Worm (Caenorhabditis elegans): ENCODE measurements around the gene C05C12.6.
"Not testable (repeated sequence)": the region's sequence is repeated elsewhere in the genome, so short reads cannot be mapped to it uniquely, and the experiment has no call there.

The C05C12.6 gene

ce11 chrIV:11257476-11257875 is 16.2 kb upstream of the C05C12.6 start (continued):
- no peak for TF ChIP-seq ctbp-1 (GFP tag; IDR thresholded peaks at IDR 0.05)
- no peak for TF ChIP-seq nhr-10 (tag; optimal IDR thresholded peaks at IDR 0.05)
- no peak for TF ChIP-seq F26F4.8 (GFP tag; conservative IDR thresholded peaks at IDR 0.05)
- no peak for TF ChIP-seq Y105C5A.15 (GFP tag; IDR thresholded peaks at IDR 0.05)
- TF ChIP-seq ztf-11 (tag; optimal IDR thresholded peaks at IDR 0.05): no peak
- no peak for TF ChIP-seq zip-2 (tag; optimal IDR thresholded peaks at IDR 0.05)
- no peak for TF ChIP-seq nhr-6 (tag; optimal IDR thresholded peaks at IDR 0.05)

DNA sequence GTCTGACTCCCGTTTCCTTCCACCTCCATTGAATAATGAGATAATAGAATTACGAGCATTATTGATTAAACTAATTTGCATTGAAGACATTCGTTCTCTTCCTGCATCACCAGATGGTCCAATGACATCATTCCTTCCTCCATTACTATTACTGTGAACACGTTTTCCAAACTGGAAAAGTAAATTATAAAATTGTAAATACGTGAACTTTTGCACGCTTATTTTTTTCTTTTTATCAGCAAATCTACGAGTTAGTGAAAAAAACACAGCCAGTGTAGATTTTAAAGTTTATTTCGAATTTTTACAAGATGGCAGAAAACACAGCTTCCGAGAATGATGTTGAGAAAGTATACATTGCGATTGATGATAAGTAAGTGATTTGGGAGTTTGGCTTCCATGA is 12.4 kb upstream of the C05C12.6 start, which contains the start of gene C05C12.1:
Gene C05C12.1 (plus strand): TSS at position 301 of the 400 bp plus-strand sequence.
- TF ChIP-seq unc-62 (GFP tag; optimal IDR thresholded peaks at IDR 0.05 in 1 of 2): peak in 1 of 2 experiments; percentile 42
- TF ChIP-seq unc-62 (tag; optimal IDR thresholded peaks at IDR 0.05): not testable (repeated sequence)

- no peak for TF ChIP-seq daf-16 (GFP tag; optimal IDR thresholded peaks at IDR 0.05)
- peak; percentile 72 for TF ChIP-seq daf-16 (tag; optimal IDR thresholded peaks at IDR 0.05)
- TF ChIP-seq daf-12 (tag; optimal IDR thresholded peaks at IDR 0.05): no peak
- no peak for TF ChIP-seq R02D3.7 (tag; optimal IDR thresholded peaks at IDR 0.05)
- TF ChIP-seq ceh-82 (tag; optimal IDR thresholded peaks at IDR 0.05): no peak
- no peak for TF ChIP-seq nhr-48 (tag; optimal IDR thresholded peaks at IDR 0.05)
- no peak for TF ChIP-seq ceh-20 (GFP tag; IDR thresholded peaks at IDR 0.05)
- TF ChIP-seq mdt-29 (GFP tag; IDR thresholded peaks at IDR 0.05): no peak
- no peak for TF ChIP-seq F44E2.7 (GFP tag; IDR thresholded peaks at IDR 0.05)
- no peak for TF ChIP-seq T26A8.4 (GFP tag; IDR thresholded peaks at IDR 0.05)
- no peak for TF ChIP-seq dmd-6 (GFP tag; IDR thresholded peaks at IDR 0.05)
- TF ChIP-seq zag-1 (tag; optimal IDR thresholded peaks at IDR 0.05): no peak
- TF ChIP-seq dve-1 (tag; optimal IDR thresholded peaks at IDR 0.05; ENCODE audit: insufficient read depth): peak; percentile 51
- no peak for TF ChIP-seq T20F7.1 (GFP tag; optimal IDR thresholded peaks at IDR 0.05)
- no peak for TF ChIP-seq cey-2 (tag; optimal IDR thresholded peaks at IDR 0.05; ENCODE audit: borderline replicate concordance, insufficient read depth)
- no peak for TF ChIP-seq nhr-76 (tag; optimal IDR thresholded peaks at IDR 0.05)
- TF ChIP-seq lim-7 (GFP tag; IDR thresholded peaks at IDR 0.05): no peak
- TF ChIP-seq lin-15B (tag; optimal IDR thresholded peaks at IDR 0.05): no peak
- TF ChIP-seq hlh-11 (tag; optimal IDR thresholded peaks at IDR 0.05): no peak
- no peak for TF ChIP-seq mxl-2 (GFP tag; conservative IDR thresholded peaks at IDR 0.05)
- TF ChIP-seq nhr-10 (tag; optimal IDR thresholded peaks at IDR 0.05): no peak
- peak; percentile 57 for TF ChIP-seq pqm-1 (tag; optimal IDR thresholded peaks at IDR 0.05)
- no peak for TF ChIP-seq nhr-102 (tag; optimal IDR thresholded peaks at IDR 0.05)
- no peak for TF ChIP-seq saeg-2 (GFP tag; IDR thresholded peaks at IDR 0.05)
- no peak for TF ChIP-seq unc-130 (GFP tag; optimal IDR thresholded peaks at IDR 0.05)
- peak; percentile 71 for TF ChIP-seq nhr-28 (tag; optimal IDR thresholded peaks at IDR 0.05)
- no peak for TF ChIP-seq tag-97 (GFP tag; IDR thresholded peaks at IDR 0.05)
- TF ChIP-seq php-3 (GFP tag; IDR thresholded peaks at IDR 0.05): peak; percentile 46; the same call in 1 of the 2 replicates
- TF ChIP-seq lir-3 (tag; optimal IDR thresholded peaks at IDR 0.05): no peak
- TF ChIP-seq lin-38 (GFP tag; IDR thresholded peaks at IDR 0.05): no peak
- TF ChIP-seq lin-13 (GFP tag; optimal IDR thresholded peaks at IDR 0.05): no peak
- TF ChIP-seq daf-8 (GFP tag; IDR thresholded peaks at IDR 0.05): no peak
- no peak for TF ChIP-seq mxl-3 (GFP tag; optimal IDR thresholded peaks at IDR 0.05)
- no peak for TF ChIP-seq madf-9 (GFP tag; conservative IDR thresholded peaks at IDR 0.05)
- no peak for TF ChIP-seq vab-7 (GFP tag; IDR thresholded peaks at IDR 0.05)
- TF ChIP-seq dmd-8 (GFP tag; IDR thresholded peaks at IDR 0.05): no peak
- peak; percentile 13 for TF ChIP-seq aha-1 (tag)
- peak; percentile 20 for TF ChIP-seq nhr-77 (tag; optimal IDR thresholded peaks at IDR 0.05)
- no peak for TF ChIP-seq Y105C5A.15 (GFP tag; IDR thresholded peaks at IDR 0.05)
- TF ChIP-seq attf-4 (tag; optimal IDR thresholded peaks at IDR 0.05): no peak
- no peak for TF ChIP-seq ceh-44 (GFP tag; IDR thresholded peaks at IDR 0.05)
- no peak for TF ChIP-seq snpc-1.2 (GFP tag; IDR thresholded peaks at IDR 0.05)
Measured at ce11 chrIV:11248031-11248631, 6.9 kb upstream of the C05C12.6 start, which contains the start of gene C05C12.4. Gene C05C12.4, minus strand, starts transcription at chrIV:11248081.
